Worm (Caenorhabditis elegans) whole organism, L2 larva: ENCODE measurements around the gene mrpl-1.

Experiments used
- C34F6.9 ChIP-seq: fragments of 150-350 bp; optimal IDR thresholded peaks from 2 replicates; lab custom pipeline; 2014; ENCODE audit warnings: missing biosample characterization, missing genetic modification characterization
- F13H6.1 ChIP-seq: sonication (generic microtip); optimal IDR thresholded peaks from 2 replicates; lab custom pipeline; 2016; ENCODE audit warnings: missing genetic modification characterization, missing compliant biosample characterization
- R02D3.7 ChIP-seq: fragments of 150-350 bp; optimal IDR thresholded peaks from 2 replicates; lab custom pipeline; 2014; ENCODE audit warnings: missing biosample characterization, missing genetic modification characterization
- Y55F3AM.14 ChIP-seq: fragments of 200-800 bp; sonication (Bioruptor generic); optimal IDR thresholded peaks from 2 replicates; lab custom pipeline; 2018; ENCODE audit warnings: mild to moderate bottlenecking, missing genetic modification characterization, missing compliant biosample characterization
- alr-1 ChIP-seq: fragments of 150-350 bp; optimal IDR thresholded peaks from 2 replicates; lab custom pipeline; 2014; ENCODE audit warnings: missing biosample characterization, missing genetic modification characterization
- ama-1 ChIP-seq: fragments of 150-350 bp; optimal IDR thresholded peaks from 2 replicates; lab custom pipeline; 2018; ENCODE audit warnings: inconsistent platforms
- crh-2 ChIP-seq: sonication (generic microtip); optimal IDR thresholded peaks from 2 replicates; lab custom pipeline; 2017; ENCODE audit warnings: missing biosample characterization, missing genetic modification characterization
- elt-1 ChIP-seq: fragments of 150-350 bp; optimal IDR thresholded peaks from 2 replicates; lab custom pipeline; 2014; ENCODE audit warnings: missing biosample characterization, missing genetic modification characterization
- elt-3 ChIP-seq: sonication (generic microtip); optimal IDR thresholded peaks from 2 replicates; lab custom pipeline; 2017; ENCODE audit warnings: missing biosample characterization, missing genetic modification characterization
- fos-1 ChIP-seq: fragments of 150-350 bp; optimal IDR thresholded peaks from 2 replicates; lab custom pipeline; 2014; ENCODE audit warnings: missing biosample characterization, missing genetic modification characterization
- gmeb-1 ChIP-seq: fragments of 150-350 bp; optimal IDR thresholded peaks from 2 replicates; lab custom pipeline; 2014; ENCODE audit warnings: missing biosample characterization, missing genetic modification characterization
- lin-39 ChIP-seq: fragments of 150-350 bp; optimal IDR thresholded peaks from 2 replicates; lab custom pipeline; 2014; ENCODE audit warnings: missing biosample characterization, missing genetic modification reagents, missing genetic modification characterization
- lsy-2 ChIP-seq, 2 experiments: fragments of 150-350 bp in 1 of 2; sonication (generic microtip) in 1 of 2; optimal IDR thresholded peaks; 2 replicates each; lab custom pipeline; 2014 to 2017; ENCODE audit warnings: missing biosample characterization in 2 of 2, missing genetic modification characterization in 2 of 2
- mab-5 ChIP-seq: fragments of 150-350 bp; optimal IDR thresholded peaks from 2 replicates; lab custom pipeline; 2014; ENCODE audit warnings: missing biosample characterization, missing genetic modification characterization
- mdl-1 ChIP-seq, 2 experiments: fragments of 150-350 bp in 1 of 2; sonication (generic microtip) in 1 of 2; optimal IDR thresholded peaks; 2 replicates each; lab custom pipeline; 2017; ENCODE audit warnings: missing biosample characterization in 2 of 2, missing genetic modification characterization in 2 of 2
- nhr-11 ChIP-seq: fragments of 150-350 bp; optimal IDR thresholded peaks from 2 replicates; lab custom pipeline; 2014; ENCODE audit warnings: missing biosample characterization, missing genetic modification characterization
- nhr-12 ChIP-seq: fragments of 150-350 bp; optimal IDR thresholded peaks from 2 replicates; lab custom pipeline; 2014; ENCODE audit warnings: missing biosample characterization, missing genetic modification characterization
- nhr-129 ChIP-seq: fragments of 150-350 bp; optimal IDR thresholded peaks from 2 replicates; lab custom pipeline; 2014; ENCODE audit warnings: missing biosample characterization, missing genetic modification characterization
- nhr-21 ChIP-seq: fragments of 150-350 bp; optimal IDR thresholded peaks from 2 replicates; lab custom pipeline; 2014; ENCODE audit warnings: missing biosample characterization, missing genetic modification characterization
- nhr-23 ChIP-seq: fragments of 150-350 bp; optimal IDR thresholded peaks from 2 replicates; lab custom pipeline; 2014; ENCODE audit warnings: missing biosample characterization, missing genetic modification reagents, missing genetic modification characterization
- nhr-237 ChIP-seq: fragments of 150-350 bp; optimal IDR thresholded peaks from 2 replicates; lab custom pipeline; 2014; ENCODE audit warnings: missing biosample characterization, missing genetic modification characterization
- nhr-25 ChIP-seq: fragments of 150-350 bp; sonication (generic microtip); optimal IDR thresholded peaks from 3 replicates; lab custom pipeline; 2014; ENCODE audit warnings: missing biosample characterization, missing genetic modification characterization
- nhr-77 ChIP-seq: fragments of 150-350 bp; optimal IDR thresholded peaks from 2 replicates; lab custom pipeline; 2014; ENCODE audit warnings: missing biosample characterization, missing genetic modification characterization
- peb-1 ChIP-seq: fragments of 150-350 bp; optimal IDR thresholded peaks from 2 replicates; lab custom pipeline; 2014; ENCODE audit warnings: missing biosample characterization, missing genetic modification characterization
- skn-1 ChIP-seq: sonication (generic microtip); optimal IDR thresholded peaks from 2 replicates; lab custom pipeline; 2017; ENCODE audit warnings: missing biosample characterization, missing genetic modification characterization
- sma-3 ChIP-seq: sonication (generic microtip); optimal IDR thresholded peaks from 2 replicates; lab custom pipeline; 2016; ENCODE audit warnings: missing genetic modification reagents, missing genetic modification characterization, missing compliant biosample characterization
- sma-9 ChIP-seq, 2 experiments: fragments of 150-350 bp in 1 of 2; sonication (generic microtip) in 1 of 2; optimal IDR thresholded peaks; 2 replicates each; lab custom pipeline; 2014 to 2016; ENCODE audit warnings: missing genetic modification characterization in 2 of 2, mild to moderate bottlenecking in 1 of 2, missing biosample characterization in 1 of 2, missing compliant biosample characterization in 1 of 2, missing genetic modification reagents in 1 of 2, moderate library complexity in 1 of 2
- unc-39 ChIP-seq: fragments of 150-350 bp; optimal IDR thresholded peaks from 2 replicates; lab custom pipeline; 2014; ENCODE audit warnings: missing biosample characterization, missing genetic modification characterization
- unc-55 ChIP-seq: fragments of 150-350 bp; sonication (generic microtip); optimal IDR thresholded peaks from 3 replicates; lab custom pipeline; 2014; ENCODE audit warnings: missing biosample characterization, missing genetic modification reagents, missing genetic modification characterization
- zag-1 ChIP-seq: fragments of 150-350 bp; optimal IDR thresholded peaks from 2 replicates; lab custom pipeline; 2014; ENCODE audit warnings: missing biosample characterization, missing genetic modification characterization

Gene mrpl-1

ce11 chrIV:7743539-7743938 is 34.0 kb upstream of the mrpl-1 start, which contains the start of gene npr-35:
Gene npr-35 (plus strand): TSS chrIV:7743839.
- TF ChIP-seq ama-1 = no peak
- no peak for TF ChIP-seq peb-1
- TF ChIP-seq F13H6.1 (tag; lab: Kevin White, UChicago) = no peak
- no peak for TF ChIP-seq lsy-2 (tag; optimal IDR thresholded peaks at IDR 0.05; lab: Kevin White, UChicago)
- TF ChIP-seq, all 48 proteins: peak for 0

ce11 chrIV:7736616-7737015 is 27.1 kb upstream of the mrpl-1 start:
- TF ChIP-seq sma-9 (GFP tag; optimal IDR thresholded peaks at IDR 0.05; lab: Kevin White, UChicago) = no peak
- no peak for TF ChIP-seq sma-9 (tag; optimal IDR thresholded peaks at IDR 0.05; lab: Kevin White, UChicago)
- no peak for TF ChIP-seq nhr-237 (tag; lab: Kevin White, UChicago)
- TF ChIP-seq sma-3 (GFP tag; lab: Kevin White, UChicago) = no peak
- no peak for TF ChIP-seq C34F6.9 (tag; lab: Kevin White, UChicago)
- no peak for TF ChIP-seq nhr-12
- no peak for TF ChIP-seq nhr-129
- no peak for TF ChIP-seq elt-3
- no peak for TF ChIP-seq mdl-1 (tag; optimal IDR thresholded peaks at IDR 0.05; lab: Kevin White, UChicago)

ce11 chrIV:7734619-7735018 is 25.1 kb upstream of the mrpl-1 start, which contains the start of gene clx-1:
Gene clx-1 (plus strand): TSS chrIV:7734648.
- TF ChIP-seq alr-1 (tag; lab: Kevin White, UChicago) (no peak), Y55F3AM.14 (GFP tag; lab: Kevin White, UChicago) (no peak), F13H6.1 (tag; lab: Kevin White, UChicago) (no peak), nhr-77 (tag; lab: Kevin White, UChicago) (no peak), R02D3.7 (no peak), unc-39 (tag; lab: Kevin White, UChicago) (no peak), mab-5 (tag; lab: Kevin White, UChicago) (no peak), nhr-23 (tag; lab: Kevin White, UChicago) (no peak), nhr-11 (tag; lab: Kevin White, UChicago) (no peak), crh-2 (tag; lab: Kevin White, UChicago) (no peak), nhr-21 (tag; lab: Kevin White, UChicago) (no peak), nhr-12 (no peak)

ce11 chrIV:7734173-7734572 is 24.7 kb upstream of the mrpl-1 start:
- TF ChIP-seq gmeb-1 (tag; lab: Kevin White, UChicago) (no peak), skn-1 (no peak)

ce11 chrIV:7731960-7732359 is 22.5 kb upstream of the mrpl-1 start, which contains the start of the genes C50F7.9 and C50F7.3:
Gene C50F7.9 (minus strand): TSS chrIV:7732060.
Gene C50F7.3 (plus strand): TSS chrIV:7732329.
- TF ChIP-seq skn-1 = no peak

- TF ChIP-seq peb-1 = no peak
- peak; percentile 50 for TF ChIP-seq unc-55
- TF ChIP-seq skn-1 = no peak
Observed at ce11 chrIV:7728402-7728963, 19.0 kb upstream of the mrpl-1 start, which contains the start of gene sucg-1. Gene sucg-1 (plus strand): TSS chrIV:7728913.

- TF ChIP-seq zag-1 (tag; lab: Kevin White, UChicago) (no peak), elt-1 (tag; lab: Kevin White, UChicago) (no peak), nhr-25 (no peak), nhr-237 (tag; lab: Kevin White, UChicago) (no peak), lin-39 (tag; lab: Kevin White, UChicago) (no peak), unc-55 (no peak)
Observed at ce11 chrIV:7727258-7727657, 17.8 kb upstream of the mrpl-1 start.

ce11 chrIV:7726325-7726724 is 16.8 kb upstream of the mrpl-1 start, which contains the start of gene C50F7.5:
Gene C50F7.5 (plus strand): TSS chrIV:7726719.
- TF ChIP-seq peb-1 (no peak), nhr-11 (tag; lab: Kevin White, UChicago) (no peak), skn-1 (no peak), sma-9 (GFP tag; optimal IDR thresholded peaks at IDR 0.05; lab: Kevin White, UChicago) (no peak), sma-9 (tag; optimal IDR thresholded peaks at IDR 0.05; lab: Kevin White, UChicago) (no peak), fos-1 (tag; lab: Kevin White, UChicago) (peak; percentile 71), unc-39 (tag; lab: Kevin White, UChicago) (no peak)
